Fruit fly (Drosophila melanogaster): ENCODE data around the gene CG13841.

Gene CG13841

dm6 chr3R:22727857-22728256, 39.6 kb downstream of the CG13841 start (continued):
- TF ChIP-seq CHES-1-like (GFP tag; optimal IDR thresholded peaks at IDR 0.05): no peak
- TF ChIP-seq CG10654 (GFP tag; optimal IDR thresholded peaks at IDR 0.05): no peak
- TF ChIP-seq CG8290 (GFP tag; optimal IDR thresholded peaks at IDR 0.05): no peak
- no peak for TF ChIP-seq CG8290 (tag; optimal IDR thresholded peaks at IDR 0.05)
- TF ChIP-seq CG17612 (GFP tag; IDR thresholded peaks at IDR 0.05): no peak
- TF ChIP-seq CG16815 (GFP tag; optimal IDR thresholded peaks at IDR 0.05): no peak
- TF ChIP-seq CG13775 (GFP tag; optimal IDR thresholded peaks at IDR 0.05): no peak
- TF ChIP-seq CG32772 (GFP tag; IDR thresholded peaks at IDR 0.05): 0 out of 2 replicates have a peak, but pooled peaks have one; percentile 7
- 0 out of 2 replicates have a peak, but pooled peaks have one; percentile 12 for TF ChIP-seq CG31224 (GFP tag; IDR thresholded peaks at IDR 0.05)

DNA sequence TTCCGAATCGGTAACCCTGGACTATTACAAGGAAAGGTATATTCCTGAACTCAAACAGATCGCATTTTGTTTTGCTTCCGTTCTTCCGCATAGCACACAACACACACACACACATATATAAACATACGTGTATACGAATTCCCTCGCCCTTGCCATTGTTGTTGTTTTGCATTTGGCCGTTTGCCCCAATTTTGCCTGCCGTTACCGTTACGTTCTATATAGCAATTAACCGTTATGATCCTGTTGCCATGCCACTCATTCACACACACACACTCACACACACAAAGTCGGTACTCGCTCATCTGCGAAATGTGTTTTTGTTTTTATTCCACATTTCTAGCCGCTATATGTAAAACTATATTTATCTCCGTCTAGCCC, 40.1 kb downstream of the CG13841 start:
- TF ChIP-seq lov (optimal IDR thresholded peaks at IDR 0.05) (no peak), lov (GFP tag; IDR thresholded peaks at IDR 0.05) (no peak), ranshi (GFP tag; IDR thresholded peaks at IDR 0.05) (no peak), ssp (GFP tag; IDR thresholded peaks at IDR 0.05) (no peak), CG6654 (GFP tag; optimal IDR thresholded peaks at IDR 0.05) (no peak), trh (GFP tag; optimal IDR thresholded peaks at IDR 0.05) (no peak), slbo (GFP tag; IDR thresholded peaks at IDR 0.05) (no peak), CG12219 (GFP tag; optimal IDR thresholded peaks at IDR 0.05) (no peak), Lpt (GFP tag; optimal IDR thresholded peaks at IDR 0.05) (no peak), toy (GFP tag; IDR thresholded peaks at IDR 0.05) (no peak), Dfd (GFP tag; optimal IDR thresholded peaks at IDR 0.05) (no peak), GATAe (GFP tag; conservative IDR thresholded peaks at IDR 0.05) (no peak), HmgD (GFP tag; optimal IDR thresholded peaks at IDR 0.05) (peak; percentile 27), Mrtf (GFP tag; IDR thresholded peaks at IDR 0.05) (no peak), nerfin-1 (tag; optimal IDR thresholded peaks at IDR 0.05) (peak; percentile 41), tio (GFP tag; optimal IDR thresholded peaks at IDR 0.05) (no peak), gcm (GFP tag; optimal IDR thresholded peaks at IDR 0.05) (no peak), CG11456 (GFP tag; IDR thresholded peaks at IDR 0.05) (no peak), CG14014 (GFP tag; IDR thresholded peaks at IDR 0.05) (no peak), ase (GFP tag; IDR thresholded peaks at IDR 0.05) (no peak), D19A (tag; optimal IDR thresholded peaks at IDR 0.05) (no peak), zfh2 (GFP tag; optimal IDR thresholded peaks at IDR 0.05) (no peak), Eip74EF (GFP tag; optimal IDR thresholded peaks at IDR 0.05) (peak in 1 of 2 experiments; percentile 70), Mes4 (GFP tag; optimal IDR thresholded peaks at IDR 0.05) (no peak), hb (GFP tag; IDR thresholded peaks at IDR 0.05; ENCODE audit: partially characterized antibody) (no peak), cg (GFP tag; optimal IDR thresholded peaks at IDR 0.05) (peak; percentile 71), wdn (GFP tag; IDR thresholded peaks at IDR 0.05) (no peak), CG1024 (GFP tag; IDR thresholded peaks at IDR 0.05) (no peak), CG7372 (GFP tag; IDR thresholded peaks at IDR 0.05) (no peak), sd (tag; optimal IDR thresholded peaks at IDR 0.05) (peak; percentile 28), CG17568 (GFP tag; optimal IDR thresholded peaks at IDR 0.05) (no peak)

- TF ChIP-seq nerfin-2 (GFP tag; IDR thresholded peaks at IDR 0.05; ENCODE audit: partially characterized antibody) (peak; percentile 87), gro (GFP tag; optimal IDR thresholded peaks at IDR 0.05) (no peak), stc (GFP tag; IDR thresholded peaks at IDR 0.05) (no peak), CG17829 (tag; optimal IDR thresholded peaks at IDR 0.05) (no peak), slbo (GFP tag; IDR thresholded peaks at IDR 0.05) (no peak), dpn (GFP tag; optimal IDR thresholded peaks at IDR 0.05) (peak in 1 of 2 experiments; percentile 31), tin (GFP tag; optimal IDR thresholded peaks at IDR 0.05) (no peak), org-1 (GFP tag; optimal IDR thresholded peaks at IDR 0.05) (no peak), Doc3 (GFP tag; IDR thresholded peaks at IDR 0.05; ENCODE audit: partially characterized antibody) (peak; percentile 81), psq (GFP tag; optimal IDR thresholded peaks at IDR 0.05) (peak; percentile 46), Eip74EF (GFP tag; optimal IDR thresholded peaks at IDR 0.05) (no peak), CG2712 (tag; optimal IDR thresholded peaks at IDR 0.05) (peak; percentile 8), CkIIα-i1 (GFP tag; IDR thresholded peaks at IDR 0.05) (no peak), CG1602 (GFP tag; optimal IDR thresholded peaks at IDR 0.05) (no peak)
Measured at dm6 chr3R:22726771-22727455, 40.6 kb downstream of the CG13841 start, which contains the start of gene CG45049. CG45049 (plus strand) TSS chr3R:22726967.
